Worm (Caenorhabditis elegans) whole organism, L4 larva: ENCODE results near the gene wrt-5.

Experiments
- F10B5.3 ChIP-seq: sonication (generic microtip); optimal IDR thresholded peaks from 2 replicates; lab custom pipeline; 2016; ENCODE audit warnings: mild to moderate bottlenecking, missing genetic modification characterization, missing compliant biosample characterization
- F26F4.8 ChIP-seq: fragments of 200-800 bp; sonication (Bioruptor generic); conservative IDR thresholded peaks from 2 replicates; pipeline ENCODE4 v1.3.6; 2022; ENCODE audit warnings: missing genetic modification characterization, missing compliant biosample characterization
- F37D6.2 ChIP-seq: sonication (generic microtip); optimal IDR thresholded peaks from 2 replicates; lab custom pipeline; 2016; ENCODE audit warnings: mild to moderate bottlenecking, missing genetic modification characterization, missing compliant biosample characterization
- F49E8.2 ChIP-seq: sonication (generic microtip); optimal IDR thresholded peaks from 2 replicates; lab custom pipeline; 2016; ENCODE audit warnings: missing compliant biosample characterization, mild to moderate bottlenecking, missing genetic modification characterization, borderline replicate concordance
- R02D3.7 ChIP-seq: fragments of 150-350 bp; sonication (generic microtip); optimal IDR thresholded peaks from 3 replicates; lab custom pipeline; 2014; ENCODE audit warnings: missing biosample characterization, missing genetic modification characterization
- Y105C5A.15 ChIP-seq: fragments of 200-800 bp; sonication (Bioruptor generic); IDR thresholded peaks from 2 replicates; pipeline ENCODE4 v1.3.6; 2022; ENCODE audit warnings: missing genetic modification characterization, missing compliant biosample characterization
- Y48G9A.11 ChIP-seq: fragments of 200-800 bp; sonication (Bioruptor generic); IDR thresholded peaks from 2 replicates; pipeline ENCODE4 v1.3.6; 2022; ENCODE audit warnings: missing genetic modification reagents, missing genetic modification characterization, missing compliant biosample characterization
- Y75B8A.6 ChIP-seq: fragments of 200-800 bp; sonication (Bioruptor generic); IDR thresholded peaks from 2 replicates; pipeline ENCODE4 v1.3.6; 2022; ENCODE audit warnings: missing genetic modification reagents, missing genetic modification characterization, missing compliant biosample characterization
- aly-2 ChIP-seq: sonication (generic microtip); optimal IDR thresholded peaks from 2 replicates; lab custom pipeline; 2018; ENCODE audit warnings: missing biosample characterization, missing genetic modification characterization
- arid-1 ChIP-seq: fragments of 200-800 bp; sonication (Bioruptor generic); conservative IDR thresholded peaks from 2 replicates; pipeline ENCODE4 v1.3.6; 2022; ENCODE audit warnings: missing genetic modification reagents, missing genetic modification characterization, missing compliant biosample characterization
- ceh-28 ChIP-seq: fragments of 150-350 bp; optimal IDR thresholded peaks from 2 replicates; lab custom pipeline; 2014; ENCODE audit warnings: missing biosample characterization, missing genetic modification reagents, missing genetic modification characterization
- ceh-32 ChIP-seq: sonication (generic microtip); optimal IDR thresholded peaks from 2 replicates; lab custom pipeline; 2016; ENCODE audit warnings: mild to moderate bottlenecking, missing genetic modification characterization, missing compliant biosample characterization; ENCODE audit not compliant: poor library complexity
- ceh-62 ChIP-seq: sonication (generic microtip); optimal IDR thresholded peaks from 2 replicates; lab custom pipeline; 2017; ENCODE audit warnings: missing biosample characterization, missing genetic modification characterization
- ces-1 ChIP-seq: fragments of 150-350 bp; sonication (generic microtip); optimal IDR thresholded peaks from 4 replicates; lab custom pipeline; 2014; ENCODE audit warnings: missing biosample characterization, missing genetic modification reagents, missing genetic modification characterization
- cey-2 ChIP-seq: sonication (generic microtip); optimal IDR thresholded peaks from 3 replicates; lab custom pipeline; 2017; ENCODE audit warnings: missing genetic modification characterization, mild to moderate bottlenecking, missing compliant biosample characterization, antibody characterized with exemption, borderline replicate concordance; ENCODE audit not compliant: insufficient read depth
- daf-16 ChIP-seq, 3 experiments: sonication (generic microtip); optimal IDR thresholded peaks; 2 replicates each; lab custom pipeline; 2016 to 2017; ENCODE audit warnings: missing genetic modification characterization in 3 of 3, missing genetic modification reagents in 3 of 3, mild to moderate bottlenecking in 2 of 3, missing compliant biosample characterization in 2 of 3, missing biosample characterization in 1 of 3, moderate library complexity in 1 of 3
- daf-19 ChIP-seq: fragments of 200-800 bp; sonication (Bioruptor generic); conservative IDR thresholded peaks from 2 replicates; pipeline ENCODE4 v1.3.6; 2022; ENCODE audit warnings: missing genetic modification characterization, missing compliant biosample characterization
- dmd-8 ChIP-seq: fragments of 200-800 bp; sonication (Bioruptor generic); IDR thresholded peaks from 2 replicates; pipeline ENCODE4 v1.3.6; 2022; ENCODE audit warnings: missing genetic modification characterization, missing compliant biosample characterization
- egl-27 ChIP-seq: sonication (generic microtip); optimal IDR thresholded peaks from 3 replicates; lab custom pipeline; 2017; ENCODE audit warnings: missing biosample characterization, missing genetic modification reagents, missing genetic modification characterization
- egl-43 ChIP-seq: fragments of 200-800 bp; sonication (Bioruptor generic); IDR thresholded peaks from 2 replicates; pipeline ENCODE4 v1.3.6; 2022; ENCODE audit warnings: missing genetic modification reagents, missing genetic modification characterization, missing compliant biosample characterization
- jun-1 ChIP-seq: fragments of 150-350 bp; optimal IDR thresholded peaks from 2 replicates; lab custom pipeline; 2014; ENCODE audit warnings: missing biosample characterization, missing genetic modification reagents, missing genetic modification characterization
- lim-7 ChIP-seq: fragments of 200-800 bp; sonication (Bioruptor generic); IDR thresholded peaks from 2 replicates; pipeline ENCODE4 v1.3.6; 2022; ENCODE audit warnings: missing genetic modification characterization, missing compliant biosample characterization
- lin-1 ChIP-seq: fragments of 200-800 bp; sonication (Bioruptor generic); IDR thresholded peaks from 2 replicates; pipeline ENCODE4 v1.3.6; 2022; ENCODE audit warnings: missing genetic modification reagents, missing genetic modification characterization, missing compliant biosample characterization
- lin-13 ChIP-seq: fragments of 150-350 bp; optimal IDR thresholded peaks from 2 replicates; lab custom pipeline; 2014; ENCODE audit warnings: missing biosample characterization, missing genetic modification reagents, missing genetic modification characterization
- lin-15B ChIP-seq: fragments of 150-350 bp; sonication (generic microtip); optimal IDR thresholded peaks from 3 replicates; lab custom pipeline; 2014; ENCODE audit warnings: missing biosample characterization, missing genetic modification characterization
- lin-38 ChIP-seq: fragments of 200-800 bp; sonication (Bioruptor generic); IDR thresholded peaks from 2 replicates; pipeline ENCODE4 v1.3.6; 2022; ENCODE audit warnings: missing genetic modification reagents, missing genetic modification characterization, missing compliant biosample characterization
- lir-3 ChIP-seq: sonication (generic microtip); optimal IDR thresholded peaks from 2 replicates; lab custom pipeline; 2016; ENCODE audit warnings: mild to moderate bottlenecking, missing genetic modification characterization, missing compliant biosample characterization
- madf-5 ChIP-seq, 2 experiments: fragments of 200-800 bp; sonication (Bioruptor generic); IDR thresholded peaks; 2 replicates each; pipeline ENCODE4 v1.3.6; 2022; ENCODE audit warnings: missing compliant biosample characterization in 2 of 2, missing genetic modification characterization in 2 of 2
- madf-9 ChIP-seq: fragments of 200-800 bp; sonication (Bioruptor generic); conservative IDR thresholded peaks from 2 replicates; pipeline ENCODE4 v1.3.6; 2022; ENCODE audit warnings: missing genetic modification reagents, missing genetic modification characterization, missing compliant biosample characterization
- mdl-1 ChIP-seq, 2 experiments: fragments of 150-350 bp in 1 of 2; sonication (generic microtip) in 1 of 2; optimal IDR thresholded peaks; 2 replicates each; lab custom pipeline; 2014 to 2017; ENCODE audit warnings: missing biosample characterization in 2 of 2, missing genetic modification characterization in 2 of 2
- mep-1 ChIP-seq: fragments of 150-350 bp; sonication (generic microtip); optimal IDR thresholded peaks from 3 replicates; lab custom pipeline; 2014; ENCODE audit warnings: missing biosample characterization, missing genetic modification characterization
- nhr-10 ChIP-seq: fragments of 150-350 bp; optimal IDR thresholded peaks from 2 replicates; lab custom pipeline; 2014; ENCODE audit warnings: missing biosample characterization, missing genetic modification characterization
- nhr-41 ChIP-seq: fragments of 200-800 bp; sonication (Bioruptor generic); IDR thresholded peaks from 2 replicates; pipeline ENCODE4 v1.3.6; 2022; ENCODE audit warnings: missing genetic modification reagents, missing genetic modification characterization, missing compliant biosample characterization
- nhr-77 ChIP-seq: fragments of 150-350 bp; optimal IDR thresholded peaks from 2 replicates; lab custom pipeline; 2014; ENCODE audit warnings: missing biosample characterization, missing genetic modification characterization
- pha-4 ChIP-seq, 2 experiments: fragments of 150-350 bp in 1 of 2; fragments of 200-800 bp in 1 of 2; sonication (Bioruptor generic) in 1 of 2; IDR thresholded peaks in 1 of 2; optimal IDR thresholded peaks in 1 of 2; 2 replicates each; pipeline versions ENCODE4 v1.3.6 to Lab custom; 2014 to 2022; ENCODE audit warnings: missing genetic modification characterization in 2 of 2, missing genetic modification reagents in 2 of 2, missing biosample characterization in 1 of 2, missing compliant biosample characterization in 1 of 2
- php-3 ChIP-seq: fragments of 200-800 bp; sonication (Bioruptor generic); IDR thresholded peaks from 2 replicates; pipeline ENCODE4 v1.3.6; 2022; ENCODE audit warnings: missing genetic modification reagents, missing genetic modification characterization, missing compliant biosample characterization
- rbr-2 ChIP-seq: sonication (generic microtip); optimal IDR thresholded peaks from 2 replicates; lab custom pipeline; 2016; ENCODE audit warnings: missing genotype, missing genetic modification characterization, missing compliant biosample characterization
- saeg-2 ChIP-seq: fragments of 200-800 bp; sonication (Bioruptor generic); IDR thresholded peaks from 2 replicates; pipeline ENCODE4 v1.3.6; 2022; ENCODE audit warnings: missing genetic modification reagents, missing genetic modification characterization, missing compliant biosample characterization
- sdz-12 ChIP-seq: fragments of 200-800 bp; sonication (Bioruptor generic); optimal IDR thresholded peaks from 2 replicates; lab custom pipeline; 2018; ENCODE audit warnings: mild to moderate bottlenecking, missing genetic modification characterization, missing compliant biosample characterization
- snpc-1.2 ChIP-seq: fragments of 200-800 bp; sonication (Bioruptor generic); IDR thresholded peaks from 2 replicates; pipeline ENCODE4 v1.3.6; 2022; ENCODE audit warnings: missing genetic modification reagents, missing genetic modification characterization, missing compliant biosample characterization
- snpc-4 ChIP-seq: fragments of 150-350 bp; optimal IDR thresholded peaks from 2 replicates; lab custom pipeline; 2014; ENCODE audit warnings: missing biosample characterization, missing genetic modification characterization
- spr-3 ChIP-seq: fragments of 200-800 bp; sonication (Bioruptor generic); optimal IDR thresholded peaks from 2 replicates; lab custom pipeline; 2018; ENCODE audit warnings: mild to moderate bottlenecking, missing genetic modification characterization, missing compliant biosample characterization
- tag-97 ChIP-seq: fragments of 200-800 bp; sonication (Bioruptor generic); IDR thresholded peaks from 2 replicates; pipeline ENCODE4 v1.3.6; 2022; ENCODE audit warnings: missing genetic modification characterization, missing compliant biosample characterization
- unc-130 ChIP-seq: sonication (generic microtip); optimal IDR thresholded peaks from 2 replicates; lab custom pipeline; 2016; ENCODE audit warnings: missing genetic modification reagents, missing genetic modification characterization, missing compliant biosample characterization
- unc-39 ChIP-seq: sonication (generic microtip); optimal IDR thresholded peaks from 2 replicates; lab custom pipeline; 2017; ENCODE audit warnings: missing biosample characterization, missing genetic modification characterization
- zfp-2 ChIP-seq: sonication (generic microtip); optimal IDR thresholded peaks from 2 replicates; lab custom pipeline; 2016; ENCODE audit warnings: mild to moderate bottlenecking, missing genetic modification characterization, missing compliant biosample characterization
- zfp-3 ChIP-seq: fragments of 200-800 bp; sonication (Bioruptor generic); conservative IDR thresholded peaks from 2 replicates; pipeline ENCODE4 v1.3.6; 2022; ENCODE audit warnings: missing genetic modification reagents, missing genetic modification characterization, missing compliant biosample characterization
- zip-11 ChIP-seq: fragments of 200-800 bp; sonication (Bioruptor generic); IDR thresholded peaks from 2 replicates; pipeline ENCODE4 v1.3.6; 2022; ENCODE audit warnings: missing genetic modification characterization, missing compliant biosample characterization
- ztf-11 ChIP-seq: fragments of 150-350 bp; optimal IDR thresholded peaks from 2 replicates; lab custom pipeline; 2014; ENCODE audit warnings: missing biosample characterization, missing genetic modification characterization
- ztf-7 ChIP-seq: fragments of 150-350 bp; optimal IDR thresholded peaks from 2 replicates; lab custom pipeline; 2014; ENCODE audit warnings: missing biosample characterization, missing genetic modification characterization

The wrt-5 gene

DNA sequence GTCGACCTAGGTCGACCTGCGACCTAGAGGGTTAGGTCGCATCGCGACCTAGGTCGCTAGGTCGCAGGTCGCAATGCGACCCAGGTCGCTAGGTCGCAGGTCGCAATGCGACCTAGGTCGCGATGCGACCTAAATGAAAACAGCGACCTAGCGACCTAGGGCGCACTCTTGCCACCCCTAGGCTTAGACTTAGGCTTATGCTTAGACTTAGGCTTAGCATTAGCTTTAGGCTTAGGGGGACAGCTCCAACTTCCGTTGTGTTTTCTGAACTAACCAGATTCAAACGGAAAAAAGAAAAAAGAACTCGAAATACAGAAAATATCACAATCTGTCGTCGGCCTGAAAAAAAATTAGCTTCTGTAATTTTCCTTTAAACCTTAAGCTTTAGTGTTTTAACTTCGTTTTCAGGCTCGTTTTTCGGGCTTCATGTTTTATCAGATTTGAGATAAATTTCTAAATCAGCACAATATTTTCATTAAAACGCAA, 37.1 kb downstream of the wrt-5 start (continued):
- TF ChIP-seq zip-11 (GFP tag; lab: Robert Waterston, UW) (no peak), pha-4 (GFP tag; IDR thresholded peaks at IDR 0.05; lab: Robert Waterston, UW) (0 out of 2 replicates have a peak, but pooled peaks have one; percentile 13), pha-4 (tag; optimal IDR thresholded peaks at IDR 0.05; lab: Kevin White, UChicago) (no peak), madf-5 (GFP tag; IDR thresholded peaks at IDR 0.05; lab: Robert Waterston, UW) (0 out of 4 replicates have a peak, but pooled peaks of 1 of the 2 experiments have one; percentile 2), snpc-1.2 (GFP tag; lab: Robert Waterston, UW) (no peak), mdl-1 (tag; optimal IDR thresholded peaks at IDR 0.05; lab: Kevin White, UChicago) (no peak), dmd-8 (0 out of 2 replicates have a peak, but pooled peaks have one; percentile 46), egl-27 (no peak), egl-43 (peak; percentile 54; the same call in 1 of the 2 replicates), Y105C5A.15 (GFP tag; lab: Robert Waterston, UW) (no peak), spr-3 (GFP tag; lab: Kevin White, UChicago) (no peak), tag-97 (GFP tag; lab: Robert Waterston, UW) (no peak), nhr-77 (tag; lab: Kevin White, UChicago) (peak; percentile 46), mep-1 (no peak), ceh-32 (tag; lab: Kevin White, UChicago) (no peak), daf-16 (GFP tag; optimal IDR thresholded peaks at IDR 0.05; lab: Kevin White, UChicago) (no peak), daf-16 (tag; optimal IDR thresholded peaks at IDR 0.05; lab: Kevin White, UChicago) (no peak), ceh-28 (tag; lab: Kevin White, UChicago) (no peak), F49E8.2 (tag; lab: Kevin White, UChicago) (no peak), rbr-2 (tag; lab: Kevin White, UChicago) (no peak), ceh-62 (no peak), jun-1 (tag; lab: Kevin White, UChicago) (peak; percentile 26), F26F4.8 (GFP tag; lab: Robert Waterston, UW) (0 out of 2 replicates have a peak, but pooled peaks have one; percentile 8), R02D3.7 (tag; lab: Kevin White, UChicago) (no peak), Y48G9A.11 (GFP tag; lab: Robert Waterston, UW) (peak; percentile 57; the same call in 1 of the 2 replicates), nhr-41 (GFP tag; lab: Robert Waterston, UW) (no peak), Y75B8A.6 (GFP tag; lab: Robert Waterston, UW) (no peak), lin-13 (GFP tag; lab: Kevin White, UChicago) (no peak), php-3 (GFP tag; lab: Robert Waterston, UW) (0 out of 2 replicates have a peak, but pooled peaks have one; percentile 41), ztf-7 (tag; lab: Kevin White, UChicago) (no peak), ces-1 (no peak), ztf-11 (tag; lab: Kevin White, UChicago) (no peak), lin-1 (GFP tag; lab: Robert Waterston, UW) (no peak), snpc-4 (tag; lab: Kevin White, UChicago) (no peak), lin-15B (tag; lab: Kevin White, UChicago) (no peak), lir-3 (no peak), unc-39 (no peak), daf-19 (GFP tag; lab: Robert Waterston, UW) (0 out of 2 replicates have a peak, but pooled peaks have one; percentile 31), arid-1 (peak; percentile 13; the same call in 1 of the 2 replicates), cey-2 (tag; lab: Kevin White, UChicago) (no peak), aly-2 (tag; lab: Kevin White, UChicago) (no peak), lim-7 (GFP tag; lab: Robert Waterston, UW) (peak; percentile 51; the same call in 1 of the 2 replicates), madf-9 (GFP tag; lab: Robert Waterston, UW) (no peak), lin-38 (peak; percentile 59), zfp-2 (tag; lab: Kevin White, UChicago) (no peak), unc-130 (no peak), zfp-3 (no peak), F10B5.3 (tag; lab: Kevin White, UChicago) (no peak), nhr-10 (tag; lab: Kevin White, UChicago) (no peak), F37D6.2 (tag; lab: Kevin White, UChicago) (no peak), sdz-12 (GFP tag; lab: Kevin White, UChicago) (no peak), saeg-2 (no peak)
